Worm (Caenorhabditis elegans) whole organism, L2 larva: ENCODE data around the gene str-94.

Experiments
- C34F6.9 ChIP-seq: fragments of 150-350 bp; optimal IDR thresholded peaks from 2 replicates; lab custom pipeline; 2014; ENCODE audit warnings: missing biosample characterization, missing genetic modification characterization
- F13H6.1 ChIP-seq: sonication (generic microtip); optimal IDR thresholded peaks from 2 replicates; lab custom pipeline; 2016; ENCODE audit warnings: missing genetic modification characterization, missing compliant biosample characterization
- ZK546.5 ChIP-seq: sonication (generic microtip); optimal IDR thresholded peaks from 2 replicates; lab custom pipeline; 2017; ENCODE audit warnings: missing biosample characterization, missing genetic modification characterization
- alr-1 ChIP-seq: fragments of 150-350 bp; optimal IDR thresholded peaks from 2 replicates; lab custom pipeline; 2014; ENCODE audit warnings: missing biosample characterization, missing genetic modification characterization
- aly-2 ChIP-seq: fragments of 150-350 bp; optimal IDR thresholded peaks from 2 replicates; lab custom pipeline; 2014; ENCODE audit warnings: missing biosample characterization, missing genetic modification characterization
- ama-1 ChIP-seq: fragments of 150-350 bp; optimal IDR thresholded peaks from 2 replicates; lab custom pipeline; 2018; ENCODE audit warnings: inconsistent platforms
- blmp-1 ChIP-seq: sonication (generic microtip); optimal IDR thresholded peaks from 2 replicates; lab custom pipeline; 2017; ENCODE audit warnings: missing genetic modification characterization, mild to moderate bottlenecking, missing compliant biosample characterization, antibody characterized with exemption, moderate library complexity; ENCODE audit not compliant: insufficient read depth
- ceh-16 ChIP-seq: fragments of 150-350 bp; optimal IDR thresholded peaks from 2 replicates; lab custom pipeline; 2014; ENCODE audit warnings: missing biosample characterization, missing genetic modification characterization
- crh-2 ChIP-seq: sonication (generic microtip); optimal IDR thresholded peaks from 2 replicates; lab custom pipeline; 2017; ENCODE audit warnings: missing biosample characterization, missing genetic modification characterization
- dmd-4 ChIP-seq: sonication (generic microtip); optimal IDR thresholded peaks from 2 replicates; lab custom pipeline; 2017; ENCODE audit warnings: missing biosample characterization, missing genetic modification characterization
- egl-27 ChIP-seq: sonication (generic microtip); optimal IDR thresholded peaks from 3 replicates; lab custom pipeline; 2017; ENCODE audit warnings: missing biosample characterization, missing genetic modification reagents, missing genetic modification characterization
- elt-1 ChIP-seq: fragments of 150-350 bp; optimal IDR thresholded peaks from 2 replicates; lab custom pipeline; 2014; ENCODE audit warnings: missing biosample characterization, missing genetic modification characterization
- lin-13 ChIP-seq: fragments of 150-350 bp; optimal IDR thresholded peaks from 2 replicates; lab custom pipeline; 2014; ENCODE audit warnings: missing biosample characterization, missing genetic modification reagents, missing genetic modification characterization
- lin-39 ChIP-seq: fragments of 150-350 bp; optimal IDR thresholded peaks from 2 replicates; lab custom pipeline; 2014; ENCODE audit warnings: missing biosample characterization, missing genetic modification reagents, missing genetic modification characterization
- lsy-2 ChIP-seq, 2 experiments: fragments of 150-350 bp in 1 of 2; sonication (generic microtip) in 1 of 2; optimal IDR thresholded peaks; 2 replicates each; lab custom pipeline; 2014 to 2017; ENCODE audit warnings: missing biosample characterization in 2 of 2, missing genetic modification characterization in 2 of 2
- mab-5 ChIP-seq: fragments of 150-350 bp; optimal IDR thresholded peaks from 2 replicates; lab custom pipeline; 2014; ENCODE audit warnings: missing biosample characterization, missing genetic modification characterization
- mbf-1 ChIP-seq: sonication (generic microtip); optimal IDR thresholded peaks from 2 replicates; lab custom pipeline; 2017; ENCODE audit warnings: missing biosample characterization, missing genetic modification characterization
- mdl-1 ChIP-seq, 2 experiments: fragments of 150-350 bp in 1 of 2; sonication (generic microtip) in 1 of 2; optimal IDR thresholded peaks; 2 replicates each; lab custom pipeline; 2017; ENCODE audit warnings: missing biosample characterization in 2 of 2, missing genetic modification characterization in 2 of 2
- nhr-10 ChIP-seq: sonication (generic microtip); optimal IDR thresholded peaks from 2 replicates; lab custom pipeline; 2017; ENCODE audit warnings: missing biosample characterization, missing genetic modification characterization
- nhr-11 ChIP-seq: fragments of 150-350 bp; optimal IDR thresholded peaks from 2 replicates; lab custom pipeline; 2014; ENCODE audit warnings: missing biosample characterization, missing genetic modification characterization
- nhr-12 ChIP-seq: fragments of 150-350 bp; optimal IDR thresholded peaks from 2 replicates; lab custom pipeline; 2014; ENCODE audit warnings: missing biosample characterization, missing genetic modification characterization
- nhr-129 ChIP-seq: fragments of 150-350 bp; optimal IDR thresholded peaks from 2 replicates; lab custom pipeline; 2014; ENCODE audit warnings: missing biosample characterization, missing genetic modification characterization
- nhr-21 ChIP-seq: fragments of 150-350 bp; optimal IDR thresholded peaks from 2 replicates; lab custom pipeline; 2014; ENCODE audit warnings: missing biosample characterization, missing genetic modification characterization
- nhr-23 ChIP-seq: fragments of 150-350 bp; optimal IDR thresholded peaks from 2 replicates; lab custom pipeline; 2014; ENCODE audit warnings: missing biosample characterization, missing genetic modification reagents, missing genetic modification characterization
- nhr-237 ChIP-seq: fragments of 150-350 bp; optimal IDR thresholded peaks from 2 replicates; lab custom pipeline; 2014; ENCODE audit warnings: missing biosample characterization, missing genetic modification characterization
- nhr-6 ChIP-seq: fragments of 150-350 bp; optimal IDR thresholded peaks from 2 replicates; lab custom pipeline; 2014; ENCODE audit warnings: missing biosample characterization, missing genetic modification characterization
- nhr-77 ChIP-seq: fragments of 150-350 bp; optimal IDR thresholded peaks from 2 replicates; lab custom pipeline; 2014; ENCODE audit warnings: missing biosample characterization, missing genetic modification characterization
- skn-1 ChIP-seq: sonication (generic microtip); optimal IDR thresholded peaks from 2 replicates; lab custom pipeline; 2017; ENCODE audit warnings: missing biosample characterization, missing genetic modification characterization
- sma-3 ChIP-seq: sonication (generic microtip); optimal IDR thresholded peaks from 2 replicates; lab custom pipeline; 2016; ENCODE audit warnings: missing genetic modification reagents, missing genetic modification characterization, missing compliant biosample characterization
- sma-9 ChIP-seq, 2 experiments: fragments of 150-350 bp in 1 of 2; sonication (generic microtip) in 1 of 2; optimal IDR thresholded peaks; 2 replicates each; lab custom pipeline; 2014 to 2016; ENCODE audit warnings: missing genetic modification characterization in 2 of 2, mild to moderate bottlenecking in 1 of 2, missing biosample characterization in 1 of 2, missing compliant biosample characterization in 1 of 2, missing genetic modification reagents in 1 of 2, moderate library complexity in 1 of 2
- snpc-4 ChIP-seq: fragments of 150-350 bp; optimal IDR thresholded peaks from 2 replicates; lab custom pipeline; 2014; ENCODE audit warnings: missing biosample characterization, missing genetic modification characterization
- unc-39 ChIP-seq: fragments of 150-350 bp; optimal IDR thresholded peaks from 2 replicates; lab custom pipeline; 2014; ENCODE audit warnings: missing biosample characterization, missing genetic modification characterization
- unc-55 ChIP-seq: fragments of 150-350 bp; sonication (generic microtip); optimal IDR thresholded peaks from 3 replicates; lab custom pipeline; 2014; ENCODE audit warnings: missing biosample characterization, missing genetic modification reagents, missing genetic modification characterization
- zag-1 ChIP-seq: fragments of 150-350 bp; optimal IDR thresholded peaks from 2 replicates; lab custom pipeline; 2014; ENCODE audit warnings: missing biosample characterization, missing genetic modification characterization
- ztf-11 ChIP-seq: sonication (generic microtip); optimal IDR thresholded peaks from 2 replicates; lab custom pipeline; 2017; ENCODE audit warnings: missing biosample characterization, missing genetic modification characterization
- ztf-4 ChIP-seq: fragments of 150-350 bp; optimal IDR thresholded peaks from 2 replicates; lab custom pipeline; 2014; ENCODE audit warnings: missing biosample characterization, missing genetic modification characterization

The str-94 gene

ce11 chrV:9272624-9273023, 23.5 kb upstream of the str-94 start:
- TF ChIP-seq C34F6.9 (tag; lab: Kevin White, UChicago): peak; percentile 23
- TF ChIP-seq nhr-11 (tag; lab: Kevin White, UChicago): no peak
- TF ChIP-seq sma-9 (GFP tag; optimal IDR thresholded peaks at IDR 0.05; lab: Kevin White, UChicago): peak; percentile 4
- TF ChIP-seq sma-9 (tag; optimal IDR thresholded peaks at IDR 0.05; lab: Kevin White, UChicago): no peak

DNA sequence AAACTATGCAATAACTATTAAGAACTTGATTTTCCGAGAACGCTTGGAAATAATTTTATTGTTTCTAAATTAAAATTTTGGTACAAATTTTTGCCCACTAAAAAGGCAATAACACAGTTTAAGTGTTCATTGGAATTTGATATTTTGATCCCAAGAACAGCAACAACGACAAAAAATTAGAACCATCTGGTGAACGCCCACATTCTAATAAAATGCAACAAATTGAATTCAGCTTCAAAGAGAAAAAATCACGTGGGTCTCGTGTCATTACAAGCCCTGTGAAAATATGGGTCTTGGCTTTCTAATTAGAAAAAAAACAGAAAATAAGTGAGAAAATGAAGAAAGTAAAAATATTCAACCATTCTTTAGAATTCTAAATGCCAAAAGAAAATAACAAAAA, 22.7 kb upstream of the str-94 start:
- peak in 1 of 2 experiments; percentile 2 for TF ChIP-seq lsy-2 (tag; optimal IDR thresholded peaks at IDR 0.05; lab: Kevin White, UChicago)
- no peak for TF ChIP-seq nhr-10 (tag; lab: Kevin White, UChicago)

DNA sequence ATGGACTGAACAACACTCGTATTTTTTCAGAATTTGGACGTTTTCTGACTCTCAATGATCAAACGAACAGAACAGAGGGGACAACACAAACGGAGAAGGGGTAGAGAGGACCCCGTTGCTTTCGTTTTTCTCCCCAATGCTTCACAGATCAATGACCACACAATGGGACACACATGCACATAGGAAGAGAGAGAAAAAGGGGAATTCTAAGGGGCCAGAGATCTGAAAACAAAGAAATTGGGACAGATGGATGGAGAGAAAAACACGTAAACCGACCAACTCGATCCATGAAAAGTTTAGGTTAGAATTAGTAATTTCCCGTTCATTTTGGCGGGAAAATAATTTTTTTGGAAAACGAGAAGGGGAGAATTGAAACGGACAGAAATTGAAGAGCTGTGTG, 21.3 kb upstream of the str-94 start:
- TF ChIP-seq nhr-129: no peak
- TF ChIP-seq zag-1 (tag; lab: Kevin White, UChicago): peak; percentile 12
- TF ChIP-seq ZK546.5: no peak
- TF ChIP-seq crh-2: no peak
- TF ChIP-seq lin-39: no peak
- TF ChIP-seq nhr-21: no peak
- no peak for TF ChIP-seq dmd-4
- no peak for TF ChIP-seq unc-39 (tag; lab: Kevin White, UChicago)
- peak; percentile 22 for TF ChIP-seq F13H6.1
- no peak for TF ChIP-seq nhr-11 (tag; lab: Kevin White, UChicago)
- TF ChIP-seq nhr-23 (tag; lab: Kevin White, UChicago): no peak
- no peak for TF ChIP-seq nhr-12 (tag; lab: Kevin White, UChicago)
- no peak for TF ChIP-seq mbf-1 (tag; lab: Kevin White, UChicago)
- TF ChIP-seq elt-1 (tag; lab: Kevin White, UChicago): no peak
- TF ChIP-seq mdl-1 (tag; optimal IDR thresholded peaks at IDR 0.05; lab: Kevin White, UChicago): peak; percentile 34 to 38
- TF ChIP-seq sma-3 (GFP tag; lab: Kevin White, UChicago): no peak
- TF ChIP-seq ama-1: no peak
- peak; percentile 11 for TF ChIP-seq sma-9 (GFP tag; optimal IDR thresholded peaks at IDR 0.05; lab: Kevin White, UChicago)
- no peak for TF ChIP-seq sma-9 (tag; optimal IDR thresholded peaks at IDR 0.05; lab: Kevin White, UChicago)
- TF ChIP-seq mab-5: no peak
- TF ChIP-seq nhr-10 (tag; lab: Kevin White, UChicago): no peak
- TF ChIP-seq, all 48 proteins: peak for 4

ce11 chrV:9268202-9268601, 19.1 kb upstream of the str-94 start:
- TF ChIP-seq nhr-21: no peak
- no peak for TF ChIP-seq sma-9 (GFP tag; optimal IDR thresholded peaks at IDR 0.05; lab: Kevin White, UChicago)
- no peak for TF ChIP-seq sma-9 (tag; optimal IDR thresholded peaks at IDR 0.05; lab: Kevin White, UChicago)
- TF ChIP-seq skn-1 (tag; lab: Kevin White, UChicago): no peak
- TF ChIP-seq nhr-23 (tag; lab: Kevin White, UChicago): no peak
- no peak for TF ChIP-seq egl-27 (tag; lab: Kevin White, UChicago)
- no peak for TF ChIP-seq ztf-4
- TF ChIP-seq ztf-11 (tag; lab: Kevin White, UChicago): no peak
- TF ChIP-seq nhr-77: no peak
- no peak for TF ChIP-seq ama-1

- TF ChIP-seq aly-2 (tag; lab: Kevin White, UChicago) (no peak), nhr-6 (tag; lab: Kevin White, UChicago) (no peak), ztf-4 (no peak), lsy-2 (tag; optimal IDR thresholded peaks at IDR 0.05; lab: Kevin White, UChicago) (no peak), unc-55 (GFP tag; lab: Kevin White, UChicago) (no peak), lin-39 (no peak), nhr-23 (tag; lab: Kevin White, UChicago) (no peak), nhr-21 (no peak), nhr-129 (no peak), blmp-1 (no peak), alr-1 (tag; lab: Kevin White, UChicago) (no peak), mbf-1 (tag; lab: Kevin White, UChicago) (no peak), ceh-16 (tag; lab: Kevin White, UChicago) (no peak), F13H6.1 (no peak), lin-13 (GFP tag; lab: Kevin White, UChicago) (no peak), sma-3 (GFP tag; lab: Kevin White, UChicago) (no peak), nhr-77 (no peak), nhr-237 (tag; lab: Kevin White, UChicago) (no peak), snpc-4 (tag; lab: Kevin White, UChicago) (no peak), crh-2 (no peak)
- TF ChIP-seq, all 48 proteins: peak for 0
Observed at ce11 chrV:9266399-9266798, 17.3 kb upstream of the str-94 start, which contains the start of gene slc-17.7. Gene slc-17.7, minus strand, starts transcription at chrV:9266499.
